Fruit fly (Drosophila melanogaster): ENCODE data around the gene gnu.

The gnu gene

dm6 chr3L:14759097-14759795 lies 43.9 kb downstream of the gnu start (continued):
- TF ChIP-seq Side (GFP tag; optimal IDR thresholded peaks at IDR 0.05) (peak; percentile 99), CG33213 (GFP tag; optimal IDR thresholded peaks at IDR 0.05) (peak; percentile 97), CG1024 (GFP tag; IDR thresholded peaks at IDR 0.05) (peak; percentile 92), D19A (tag; optimal IDR thresholded peaks at IDR 0.05) (peak; percentile 98), hth (optimal IDR thresholded peaks at IDR 0.05) (no peak), CG5245 (GFP tag; optimal IDR thresholded peaks at IDR 0.05) (peak; percentile 99), Sry-δ (GFP tag; optimal IDR thresholded peaks at IDR 0.05) (peak; percentile 82), CG5953 (GFP tag; IDR thresholded peaks at IDR 0.05) (peak; percentile 98), CG6689 (GFP tag; IDR thresholded peaks at IDR 0.05) (peak; percentile 99), Deaf1 (tag; optimal IDR thresholded peaks at IDR 0.05) (peak; percentile 94), Sry-β (GFP tag; optimal IDR thresholded peaks at IDR 0.05) (peak; percentile 77), wek (GFP tag; optimal IDR thresholded peaks at IDR 0.05) (peak; percentile 94), Hmx (GFP tag; optimal IDR thresholded peaks at IDR 0.05) (peak; percentile 98), pzg (GFP tag; optimal IDR thresholded peaks at IDR 0.05) (peak; percentile 44), Awh (GFP tag; IDR thresholded peaks at IDR 0.05) (peak; percentile 99), CG17568 (GFP tag; optimal IDR thresholded peaks at IDR 0.05) (peak; percentile 99), CG2875 (GFP tag; optimal IDR thresholded peaks at IDR 0.05) (peak; percentile 100), mld (GFP tag; IDR thresholded peaks at IDR 0.05; ENCODE audit: partially characterized antibody) (peak; percentile 37; the same call in 1 of the 3 replicates), jing (GFP tag; optimal IDR thresholded peaks at IDR 0.05) (peak; percentile 99), Xbp1 (GFP tag; optimal IDR thresholded peaks at IDR 0.05) (peak; percentile 99), CG13287 (GFP tag; IDR thresholded peaks at IDR 0.05; ENCODE audit: partially characterized antibody) (peak; percentile 67; the same call in 1 of the 2 replicates), gcm2 (GFP tag; optimal IDR thresholded peaks at IDR 0.05) (peak; percentile 98), grn (GFP tag; optimal IDR thresholded peaks at IDR 0.05) (peak; percentile 96), CG8388 (GFP tag; optimal IDR thresholded peaks at IDR 0.05) (peak; percentile 99), HmgD (GFP tag; optimal IDR thresholded peaks at IDR 0.05) (peak; percentile 97), CG13894 (tag; optimal IDR thresholded peaks at IDR 0.05) (peak; percentile 99), CG4282 (GFP tag; optimal IDR thresholded peaks at IDR 0.05) (peak; percentile 97), E2f1 (GFP tag; IDR thresholded peaks at IDR 0.05) (peak; percentile 100), scrt (GFP tag; optimal IDR thresholded peaks at IDR 0.05) (peak; percentile 99), her (GFP tag; optimal IDR thresholded peaks at IDR 0.05) (peak; percentile 96), CG1602 (GFP tag; optimal IDR thresholded peaks at IDR 0.05) (peak; percentile 99), tgo (GFP tag; IDR thresholded peaks at IDR 0.05) (peak; percentile 100), bigmax (GFP tag; optimal IDR thresholded peaks at IDR 0.05) (peak; percentile 24), CG10431 (GFP tag; optimal IDR thresholded peaks at IDR 0.05) (peak; percentile 99), Ada2b (GFP tag; IDR thresholded peaks at IDR 0.05) (peak; percentile 99), CG10565 (GFP tag; optimal IDR thresholded peaks at IDR 0.05) (peak; percentile 97), CG13424 (tag; optimal IDR thresholded peaks at IDR 0.05) (peak; percentile 100), CkIIα-i1 (GFP tag; IDR thresholded peaks at IDR 0.05) (peak; percentile 98), ken (GFP tag; IDR thresholded peaks at IDR 0.05) (peak; percentile 99), Hand (GFP tag; optimal IDR thresholded peaks at IDR 0.05) (peak; percentile 100), ap (GFP tag; IDR thresholded peaks at IDR 0.05) (peak; percentile 98), gsb-n (tag; optimal IDR thresholded peaks at IDR 0.05) (peak; percentile 100), Lpt (GFP tag; optimal IDR thresholded peaks at IDR 0.05) (no peak), sens (GFP tag) (peak; percentile 100), CG14050 (GFP tag; IDR thresholded peaks at IDR 0.05) (peak; percentile 99), trh (GFP tag; optimal IDR thresholded peaks at IDR 0.05) (peak; percentile 99), psq (GFP tag; optimal IDR thresholded peaks at IDR 0.05) (peak; percentile 98), kah (GFP tag; optimal IDR thresholded peaks at IDR 0.05) (peak; percentile 99), sqz (GFP tag; optimal IDR thresholded peaks at IDR 0.05) (peak; percentile 100), Hr78 (GFP tag; optimal IDR thresholded peaks at IDR 0.05) (peak in 1 of 2 experiments; percentile 98)

Measured in whole organism, embryonic.